Worm (Caenorhabditis elegans): ENCODE data around the gene ugt-3.

ugt-3 gene

ce11 chrV:12800171-12800570, at the start of gene ugt-3:
Gene ugt-3 (minus strand): TSS chrV:12800271.
- TF ChIP-seq ceh-62 (tag; optimal IDR thresholded peaks at IDR 0.05), result no peak
- no peak for TF ChIP-seq hlh-11 (tag; optimal IDR thresholded peaks at IDR 0.05)
- TF ChIP-seq set-16 (GFP tag; IDR thresholded peaks at IDR 0.05), result no peak
- TF ChIP-seq daf-19 (GFP tag; conservative IDR thresholded peaks at IDR 0.05), result no peak
- TF ChIP-seq attf-4 (tag; optimal IDR thresholded peaks at IDR 0.05), result no peak
- TF ChIP-seq mxl-3 (GFP tag; optimal IDR thresholded peaks at IDR 0.05), result no peak
- no peak for TF ChIP-seq ceh-28 (tag; optimal IDR thresholded peaks at IDR 0.05)
- no peak for TF ChIP-seq daf-8 (GFP tag; IDR thresholded peaks at IDR 0.05)
- no peak for TF ChIP-seq snpc-1.2 (GFP tag; IDR thresholded peaks at IDR 0.05)

ce11 chrV:12849736-12850135, 49.7 kb upstream of the ugt-3 start, which contains the start of gene C44H9.5:
Gene C44H9.5 (minus strand): TSS chrV:12849864.
- TF ChIP-seq unc-62 (GFP tag; optimal IDR thresholded peaks at IDR 0.05 in 1 of 2) (peak in 1 of 2 experiments; percentile 19), unc-62 (tag; optimal IDR thresholded peaks at IDR 0.05) (no peak), nhr-6 (tag; optimal IDR thresholded peaks at IDR 0.05) (peak; percentile 8), daf-16 (GFP tag; optimal IDR thresholded peaks at IDR 0.05) (no peak), daf-16 (tag; optimal IDR thresholded peaks at IDR 0.05) (peak; percentile 29), dve-1 (tag; optimal IDR thresholded peaks at IDR 0.05; ENCODE audit: insufficient read depth) (peak; percentile 14), nhr-28 (tag; optimal IDR thresholded peaks at IDR 0.05) (peak; percentile 4), skn-1 (tag; optimal IDR thresholded peaks at IDR 0.05) (no peak), sdz-12 (GFP tag; optimal IDR thresholded peaks at IDR 0.05) (no peak), pqm-1 (tag; optimal IDR thresholded peaks at IDR 0.05) (peak; percentile 13), madf-5 (GFP tag; IDR thresholded peaks at IDR 0.05) (no peak), hlh-11 (tag; optimal IDR thresholded peaks at IDR 0.05) (peak; percentile 3), dmd-6 (GFP tag; IDR thresholded peaks at IDR 0.05) (peak; percentile 55; the same call in 1 of the 2 replicates), ZK337.2 (GFP tag; IDR thresholded peaks at IDR 0.05) (no peak), aha-1 (tag) (peak; percentile 9)

- TF ChIP-seq nhr-41 (GFP tag; IDR thresholded peaks at IDR 0.05), result no peak
- no peak for TF ChIP-seq php-3 (GFP tag; IDR thresholded peaks at IDR 0.05)
- TF ChIP-seq spr-3 (GFP tag; optimal IDR thresholded peaks at IDR 0.05), result no peak
- no peak for TF ChIP-seq dmd-9 (GFP tag; IDR thresholded peaks at IDR 0.05)
- TF ChIP-seq daf-12 (tag; optimal IDR thresholded peaks at IDR 0.05), result no peak
- TF ChIP-seq lin-1 (GFP tag; IDR thresholded peaks at IDR 0.05), result no peak
- no peak for TF ChIP-seq rbr-2 (tag; optimal IDR thresholded peaks at IDR 0.05)
- no peak for TF ChIP-seq Y75B8A.6 (GFP tag; IDR thresholded peaks at IDR 0.05)
- TF ChIP-seq dve-1 (tag; optimal IDR thresholded peaks at IDR 0.05; ENCODE audit: insufficient read depth), result peak; percentile 14
- TF ChIP-seq fos-1 (tag; optimal IDR thresholded peaks at IDR 0.05), result no peak
- no peak for TF ChIP-seq daf-16 (GFP tag; optimal IDR thresholded peaks at IDR 0.05)
- peak; percentile 47 for TF ChIP-seq daf-16 (tag; optimal IDR thresholded peaks at IDR 0.05)
- no peak for TF ChIP-seq fkh-10 (GFP tag; optimal IDR thresholded peaks at IDR 0.05)
Observed at ce11 chrV:12845247-12845646, 45.2 kb upstream of the ugt-3 start, which contains the start of gene C44H9.6. Gene C44H9.6 (minus strand): TSS chrV:12845347.

ce11 chrV:12844748-12845147, 44.7 kb upstream of the ugt-3 start:
- no peak for TF ChIP-seq daf-16 (GFP tag; optimal IDR thresholded peaks at IDR 0.05)
- TF ChIP-seq daf-16 (tag; optimal IDR thresholded peaks at IDR 0.05), result peak; percentile 6
- no peak for TF ChIP-seq daf-12 (tag; optimal IDR thresholded peaks at IDR 0.05)

ce11 chrV:12835388-12835787, 35.3 kb upstream of the ugt-3 start, which contains the start of gene C44H9.4:
Gene C44H9.4 (plus strand): TSS chrV:12835688.
- TF ChIP-seq egl-27 (tag; optimal IDR thresholded peaks at IDR 0.05) (no peak), dmd-8 (GFP tag; IDR thresholded peaks at IDR 0.05) (no peak), lsy-2 (tag; optimal IDR thresholded peaks at IDR 0.05) (no peak), mep-1 (tag; optimal IDR thresholded peaks at IDR 0.05) (no peak), unc-39 (tag; optimal IDR thresholded peaks at IDR 0.05) (no peak), nhr-28 (tag; optimal IDR thresholded peaks at IDR 0.05) (no peak), lin-39 (tag; optimal IDR thresholded peaks at IDR 0.05) (no peak), lin-38 (GFP tag; IDR thresholded peaks at IDR 0.05) (no peak)

All from whole organism, L4 larva.